Worm (Caenorhabditis elegans) whole organism, L1 larva: ENCODE results near the gene ent-4.

ENCODE experiments used
- C04F5.9 ChIP-seq: sonication (generic microtip); optimal IDR thresholded peaks from 2 replicates; lab custom pipeline; 2016; ENCODE audit warnings: missing genetic modification characterization, missing compliant biosample characterization
- C16A3.4 ChIP-seq: fragments of 150-350 bp; optimal IDR thresholded peaks from 2 replicates; lab custom pipeline; 2014; ENCODE audit warnings: missing biosample characterization, missing genetic modification characterization
- F16B12.6 ChIP-seq: fragments of 150-350 bp; optimal IDR thresholded peaks from 2 replicates; lab custom pipeline; 2014; ENCODE audit warnings: missing biosample characterization, missing genetic modification characterization
- Y116A8C.19 ChIP-seq: sonication (generic microtip); optimal IDR thresholded peaks from 2 replicates; lab custom pipeline; 2016; ENCODE audit warnings: missing compliant biosample characterization, missing genetic modification characterization, borderline replicate concordance
- blmp-1 ChIP-seq: fragments of 150-350 bp; optimal IDR thresholded peaks from 2 replicates; lab custom pipeline; 2014; ENCODE audit warnings: missing biosample characterization, missing genetic modification characterization
- ceh-8 ChIP-seq: fragments of 200-800 bp; sonication (Bioruptor generic); optimal IDR thresholded peaks from 2 replicates; lab custom pipeline; 2018; ENCODE audit warnings: mild to moderate bottlenecking, missing genetic modification characterization, moderate library complexity, missing compliant biosample characterization
- ceh-82 ChIP-seq, 3 experiments: fragments of 150-350 bp in 1 of 3; sonication (generic microtip) in 2 of 3; optimal IDR thresholded peaks; 2 replicates each; lab custom pipeline; 2014 to 2017; ENCODE audit warnings: missing biosample characterization in 3 of 3, missing genetic modification characterization in 3 of 3
- ceh-90 ChIP-seq: sonication (generic microtip); optimal IDR thresholded peaks from 2 replicates; lab custom pipeline; 2016; ENCODE audit warnings: missing genetic modification characterization, missing compliant biosample characterization
- dsc-1 ChIP-seq: sonication (generic microtip); optimal IDR thresholded peaks from 2 replicates; lab custom pipeline; 2016; ENCODE audit warnings: mild to moderate bottlenecking, missing genetic modification characterization, missing compliant biosample characterization
- efl-1 ChIP-seq, 4 experiments: fragments of 150-350 bp; optimal IDR thresholded peaks in 3 of 4; peaks in 1 of 4; 1 replicate in 1 of 4; 2 replicates in 3 of 4; lab custom pipeline; 2014; ENCODE audit warnings: missing biosample characterization in 2 of 4, missing genetic modification characterization in 2 of 4, missing genetic modification reagents in 2 of 4
- egl-27 ChIP-seq, 2 experiments: fragments of 150-350 bp in 1 of 2; sonication (generic microtip); optimal IDR thresholded peaks; 3 replicates each; lab custom pipeline; 2017 to 2018; ENCODE audit warnings: missing biosample characterization in 2 of 2, missing genetic modification characterization in 2 of 2, missing genetic modification reagents in 2 of 2
- elt-2 ChIP-seq: sonication (generic microtip); optimal IDR thresholded peaks from 2 replicates; lab custom pipeline; 2016; ENCODE audit warnings: missing genetic modification characterization, mild to moderate bottlenecking, inconsistent platforms, missing compliant biosample characterization, missing genetic modification reagents
- ets-5 ChIP-seq: fragments of 200-800 bp; sonication (Bioruptor generic); IDR thresholded peaks from 2 replicates; pipeline ENCODE4 v1.3.6; 2022; ENCODE audit warnings: missing genetic modification characterization, missing compliant biosample characterization
- fkh-10 ChIP-seq: sonication (generic microtip); optimal IDR thresholded peaks from 2 replicates; lab custom pipeline; 2017; ENCODE audit warnings: missing biosample characterization, missing genetic modification reagents, missing genetic modification characterization
- fkh-4 ChIP-seq: sonication (generic microtip); optimal IDR thresholded peaks from 2 replicates; lab custom pipeline; 2016; ENCODE audit warnings: missing compliant biosample characterization, missing genetic modification characterization, borderline replicate concordance
- fos-1 ChIP-seq: fragments of 150-350 bp; optimal IDR thresholded peaks from 2 replicates; lab custom pipeline; 2014; ENCODE audit warnings: missing biosample characterization, missing genetic modification characterization
- hlh-4 ChIP-seq: sonication (generic microtip); optimal IDR thresholded peaks from 2 replicates; lab custom pipeline; 2016; ENCODE audit warnings: mild to moderate bottlenecking, missing genetic modification characterization, missing compliant biosample characterization
- hpl-2 ChIP-seq: fragments of 150-350 bp; optimal IDR thresholded peaks from 2 replicates; lab custom pipeline; 2014; ENCODE audit warnings: missing biosample characterization, missing genetic modification reagents, missing genetic modification characterization
- irx-1 ChIP-seq: sonication (generic microtip); optimal IDR thresholded peaks from 2 replicates; lab custom pipeline; 2016; ENCODE audit warnings: missing genetic modification characterization, missing compliant biosample characterization
- isw-1 ChIP-seq: fragments of 200-800 bp; sonication (Bioruptor generic); IDR thresholded peaks from 2 replicates; pipeline ENCODE4 v1.3.6; 2022; ENCODE audit warnings: missing genetic modification characterization, missing compliant biosample characterization
- jun-1 ChIP-seq: fragments of 150-350 bp; optimal IDR thresholded peaks from 2 replicates; lab custom pipeline; 2014; ENCODE audit warnings: missing biosample characterization, missing genetic modification reagents, missing genetic modification characterization
- lin-13 ChIP-seq: fragments of 150-350 bp; optimal IDR thresholded peaks from 2 replicates; lab custom pipeline; 2014; ENCODE audit warnings: missing biosample characterization, missing genetic modification reagents, missing genetic modification characterization
- lin-14 ChIP-seq: fragments of 200-800 bp; sonication (Bioruptor generic); optimal IDR thresholded peaks from 2 replicates; lab custom pipeline; 2018; ENCODE audit warnings: mild to moderate bottlenecking, missing genetic modification characterization, moderate library complexity, missing compliant biosample characterization
- lin-15B ChIP-seq: fragments of 150-350 bp; sonication (generic microtip); optimal IDR thresholded peaks from 3 replicates; lab custom pipeline; 2014; ENCODE audit warnings: missing biosample characterization, missing genetic modification characterization
- lin-35 ChIP-seq, 2 experiments: fragments of 150-350 bp; optimal IDR thresholded peaks; 2 replicates each; lab custom pipeline; 2014; ENCODE audit warnings: missing biosample characterization in 2 of 2, missing genetic modification characterization in 2 of 2, missing genetic modification reagents in 2 of 2
- lin-39 ChIP-seq: fragments of 150-350 bp; optimal IDR thresholded peaks from 2 replicates; lab custom pipeline; 2014; ENCODE audit warnings: missing biosample characterization, missing genetic modification reagents, missing genetic modification characterization
- lir-3 ChIP-seq: sonication (generic microtip); optimal IDR thresholded peaks from 2 replicates; lab custom pipeline; 2016; ENCODE audit warnings: mild to moderate bottlenecking, missing genetic modification characterization, moderate library complexity, missing compliant biosample characterization; ENCODE audit not compliant: poor library complexity
- lsy-2 ChIP-seq, 2 experiments: fragments of 150-350 bp; optimal IDR thresholded peaks; 2 replicates each; lab custom pipeline; 2014; ENCODE audit warnings: missing biosample characterization in 2 of 2, missing genetic modification characterization in 2 of 2
- mab-9 ChIP-seq: fragments of 200-800 bp; sonication (Bioruptor generic); IDR thresholded peaks from 2 replicates; pipeline ENCODE4 v1.3.6; 2022; ENCODE audit warnings: missing genetic modification reagents, missing genetic modification characterization, missing compliant biosample characterization
- mdl-1 ChIP-seq, 2 experiments: fragments of 150-350 bp; optimal IDR thresholded peaks; 2 replicates each; lab custom pipeline; 2014 to 2017; ENCODE audit warnings: missing biosample characterization in 2 of 2, missing genetic modification characterization in 2 of 2, inconsistent platforms in 1 of 2
- mef-2 ChIP-seq: fragments of 150-350 bp; optimal IDR thresholded peaks from 2 replicates; lab custom pipeline; 2014; ENCODE audit warnings: missing biosample characterization, missing genetic modification characterization
- mep-1 ChIP-seq: fragments of 150-350 bp; optimal IDR thresholded peaks from 2 replicates; lab custom pipeline; 2014; ENCODE audit warnings: missing biosample characterization, missing genetic modification characterization
- nhr-11 ChIP-seq: fragments of 150-350 bp; optimal IDR thresholded peaks from 2 replicates; lab custom pipeline; 2014; ENCODE audit warnings: missing biosample characterization, missing genetic modification characterization
- nhr-20 ChIP-seq: sonication (generic microtip); optimal IDR thresholded peaks from 2 replicates; lab custom pipeline; 2016; ENCODE audit warnings: mild to moderate bottlenecking, missing genetic modification characterization, missing compliant biosample characterization
- nhr-237 ChIP-seq: fragments of 150-350 bp; optimal IDR thresholded peaks from 2 replicates; lab custom pipeline; 2014; ENCODE audit warnings: missing biosample characterization, missing genetic modification characterization
- nhr-47 ChIP-seq: sonication (generic microtip); optimal IDR thresholded peaks from 2 replicates; lab custom pipeline; 2016; ENCODE audit warnings: mild to moderate bottlenecking, missing genetic modification characterization, moderate library complexity, missing compliant biosample characterization
- nhr-76 ChIP-seq: sonication (generic microtip); optimal IDR thresholded peaks from 2 replicates; lab custom pipeline; 2017; ENCODE audit warnings: missing biosample characterization, missing genetic modification characterization
- nhr-85 ChIP-seq: sonication (generic microtip); peaks from one replicate; lab custom pipeline; 2016; ENCODE audit warnings: missing genetic modification characterization, inconsistent platforms, missing compliant biosample characterization
- nhr-90 ChIP-seq: sonication (generic microtip); optimal IDR thresholded peaks from 2 replicates; lab custom pipeline; 2016; ENCODE audit warnings: mild to moderate bottlenecking, missing genetic modification characterization, missing compliant biosample characterization; ENCODE audit not compliant: poor library complexity
- skn-1 ChIP-seq: fragments of 150-350 bp; optimal IDR thresholded peaks from 2 replicates; lab custom pipeline; 2014; ENCODE audit warnings: missing biosample characterization, missing genetic modification characterization
- snpc-4 ChIP-seq: fragments of 150-350 bp; optimal IDR thresholded peaks from 2 replicates; lab custom pipeline; 2014; ENCODE audit warnings: missing biosample characterization, missing genetic modification characterization
- sptf-1 ChIP-seq: fragments of 150-350 bp; optimal IDR thresholded peaks from 2 replicates; lab custom pipeline; 2014; ENCODE audit warnings: missing biosample characterization, missing genetic modification characterization
- tbx-2 ChIP-seq: sonication (generic microtip); optimal IDR thresholded peaks from 2 replicates; lab custom pipeline; 2016; ENCODE audit warnings: missing genetic modification characterization, missing compliant biosample characterization
- tlp-1 ChIP-seq: fragments of 150-350 bp; optimal IDR thresholded peaks from 2 replicates; lab custom pipeline; 2014; ENCODE audit warnings: missing biosample characterization, missing genetic modification characterization
- unc-130 ChIP-seq: fragments of 150-350 bp; optimal IDR thresholded peaks from 2 replicates; lab custom pipeline; 2017; ENCODE audit warnings: missing biosample characterization, missing genetic modification characterization, inconsistent platforms
- unc-30 ChIP-seq: sonication (generic microtip); optimal IDR thresholded peaks from 2 replicates; lab custom pipeline; 2017; ENCODE audit warnings: missing biosample characterization, missing genetic modification characterization
- unc-62 ChIP-seq: fragments of 150-350 bp; optimal IDR thresholded peaks from 2 replicates; lab custom pipeline; 2014; ENCODE audit warnings: missing biosample characterization, missing genetic modification reagents, missing genetic modification characterization
- unc-86 ChIP-seq: sonication (generic microtip); optimal IDR thresholded peaks from 2 replicates; lab custom pipeline; 2016; ENCODE audit warnings: missing genetic modification characterization, missing compliant biosample characterization
- unc-98 ChIP-seq: fragments of 200-800 bp; sonication (Bioruptor generic); IDR thresholded peaks from 2 replicates; pipeline ENCODE4 v1.3.6; 2022; ENCODE audit warnings: missing genetic modification characterization, missing compliant biosample characterization
- xbp-1 ChIP-seq: sonication (generic microtip); optimal IDR thresholded peaks from 2 replicates; lab custom pipeline; 2016; ENCODE audit warnings: missing genetic modification characterization, missing compliant biosample characterization
- zag-1 ChIP-seq: fragments of 150-350 bp; optimal IDR thresholded peaks from 2 replicates; lab custom pipeline; 2014; ENCODE audit warnings: missing biosample characterization, missing genetic modification characterization
- zip-4 ChIP-seq: fragments of 200-800 bp; sonication (Bioruptor generic); optimal IDR thresholded peaks from 2 replicates; lab custom pipeline; 2018; ENCODE audit warnings: mild to moderate bottlenecking, missing genetic modification characterization, moderate library complexity, missing compliant biosample characterization
- ztf-11 ChIP-seq, 2 experiments: sonication (generic microtip); optimal IDR thresholded peaks; 2 replicates each; lab custom pipeline; 2016 to 2017; ENCODE audit warnings: missing genetic modification characterization in 2 of 2, missing biosample characterization in 1 of 2, missing compliant biosample characterization in 1 of 2
- ztf-4 ChIP-seq: fragments of 150-350 bp; optimal IDR thresholded peaks from 2 replicates; lab custom pipeline; 2014; ENCODE audit warnings: missing biosample characterization, missing genetic modification characterization

The ent-4 gene

DNA sequence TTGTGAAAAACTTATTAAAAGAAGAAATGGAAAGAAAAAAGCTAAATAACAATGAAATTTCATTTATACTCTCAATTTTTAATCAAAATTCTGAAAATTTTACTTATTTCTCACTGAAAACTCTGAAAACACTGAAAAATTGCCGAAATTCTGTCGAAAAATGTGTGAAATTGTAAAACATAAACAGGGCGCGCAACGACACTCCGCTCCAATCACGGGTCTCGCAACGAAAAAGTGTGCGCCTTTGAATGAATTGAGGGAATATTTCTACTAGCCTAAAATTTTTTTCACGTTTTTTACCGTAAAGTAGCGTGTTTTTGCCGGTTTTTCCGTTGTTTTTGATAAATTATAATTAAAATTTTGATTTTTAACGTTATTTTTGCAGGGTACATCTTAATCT, 50.8 kb downstream of the ent-4 start, which contains the start of gene rpl-18:
TSS of gene rpl-18 (plus strand) at position 386 of the 400 bp plus-strand sequence.
- peak; percentile 81 to 85 for TF ChIP-seq efl-1 (optimal IDR thresholded peaks at IDR 0.05; lab: Kevin White, UChicago)
- TF ChIP-seq efl-1 (GFP tag; optimal IDR thresholded peaks at IDR 0.05 in 1 of 2; lab: Kevin White, UChicago) = peak; percentile 77 to 96
- peak; percentile 29 for TF ChIP-seq lin-39
- TF ChIP-seq sptf-1 (tag; lab: Kevin White, UChicago) = no peak
- TF ChIP-seq ets-5 (GFP tag; lab: Robert Waterston, UW) = no peak
- no peak for TF ChIP-seq zag-1 (tag; lab: Kevin White, UChicago)
- TF ChIP-seq mep-1 (tag; lab: Kevin White, UChicago) = peak; percentile 85
- TF ChIP-seq nhr-20 = peak; percentile 73
- TF ChIP-seq ztf-4 (tag; lab: Kevin White, UChicago) = no peak
- TF ChIP-seq tbx-2 (tag; lab: Kevin White, UChicago) = peak; percentile 72
- TF ChIP-seq snpc-4 (tag; lab: Kevin White, UChicago) = peak; percentile 42
- TF ChIP-seq zip-4 (GFP tag; lab: Kevin White, UChicago) = no peak
- peak; percentile 79 for TF ChIP-seq nhr-47 (tag; lab: Kevin White, UChicago)
- no peak for TF ChIP-seq Y116A8C.19 (tag; lab: Kevin White, UChicago)
- TF ChIP-seq C16A3.4 = peak; percentile 83
- peak; percentile 95 for TF ChIP-seq lin-15B (tag; lab: Kevin White, UChicago)
- peak; percentile 66 for TF ChIP-seq F16B12.6 (tag; lab: Kevin White, UChicago)
- TF ChIP-seq C04F5.9 (tag; lab: Kevin White, UChicago) = no peak
- TF ChIP-seq skn-1 (tag; lab: Kevin White, UChicago) = peak; percentile 82
- peak; percentile 80 for TF ChIP-seq xbp-1
- TF ChIP-seq jun-1 (tag; lab: Kevin White, UChicago) = peak; percentile 50
- TF ChIP-seq unc-86 (tag; lab: Kevin White, UChicago) = peak; percentile 54
- TF ChIP-seq isw-1 (GFP tag; lab: Robert Waterston, UW) = peak; percentile 65
- peak; percentile 57 for TF ChIP-seq blmp-1 (tag; lab: Kevin White, UChicago)
- no peak for TF ChIP-seq ceh-8 (GFP tag; lab: Kevin White, UChicago)
- peak; percentile 59 for TF ChIP-seq irx-1
- TF ChIP-seq lir-3 = no peak
- TF ChIP-seq nhr-11 (tag; lab: Kevin White, UChicago) = no peak
- no peak for TF ChIP-seq ztf-11 (tag; optimal IDR thresholded peaks at IDR 0.05; lab: Kevin White, UChicago)
- no peak for TF ChIP-seq egl-27 (tag; optimal IDR thresholded peaks at IDR 0.05; lab: Kevin White, UChicago)
- TF ChIP-seq mdl-1 (tag; optimal IDR thresholded peaks at IDR 0.05; lab: Kevin White, UChicago) = peak in 1 of 2 experiments; percentile 69
- peak; percentile 80 to 90 for TF ChIP-seq lin-35 (GFP tag; optimal IDR thresholded peaks at IDR 0.05; lab: Kevin White, UChicago)
- peak; percentile 67 for TF ChIP-seq nhr-90 (tag; lab: Kevin White, UChicago)
- TF ChIP-seq hlh-4 (tag; lab: Kevin White, UChicago) = no peak
- no peak for TF ChIP-seq unc-98 (GFP tag; lab: Robert Waterston, UW)
- peak; percentile 72 for TF ChIP-seq nhr-85
- peak; percentile 53 for TF ChIP-seq dsc-1 (tag; lab: Kevin White, UChicago)
- TF ChIP-seq lsy-2 (tag; optimal IDR thresholded peaks at IDR 0.05; lab: Kevin White, UChicago) = peak; percentile 88 to 94
- peak; percentile 39 to 86 (median 64) for TF ChIP-seq ceh-82 (tag; optimal IDR thresholded peaks at IDR 0.05; lab: Kevin White, UChicago)
- TF ChIP-seq tlp-1 (tag; lab: Kevin White, UChicago) = no peak
- no peak for TF ChIP-seq mab-9 (GFP tag; lab: Robert Waterston, UW)
- TF ChIP-seq unc-62 (GFP tag; lab: Kevin White, UChicago) = no peak
- TF ChIP-seq lin-14 (GFP tag; lab: Kevin White, UChicago) = no peak
- TF ChIP-seq lin-13 = peak; percentile 76
- TF ChIP-seq elt-2 (tag; lab: Kevin White, UChicago) = peak; percentile 6
- peak; percentile 91 for TF ChIP-seq unc-130 (tag; lab: Kevin White, UChicago)
- TF ChIP-seq ceh-90 (tag; lab: Kevin White, UChicago) = no peak
- no peak for TF ChIP-seq nhr-76 (tag; lab: Kevin White, UChicago)
- no peak for TF ChIP-seq unc-30 (tag; lab: Kevin White, UChicago)
- TF ChIP-seq nhr-237 (tag; lab: Kevin White, UChicago) = peak; percentile 38
- no peak for TF ChIP-seq hpl-2 (GFP tag; lab: Kevin White, UChicago)
- TF ChIP-seq fos-1 = peak; percentile 49
- peak; percentile 48 for TF ChIP-seq fkh-10 (GFP tag; lab: Kevin White, UChicago)
- TF ChIP-seq fkh-4 (tag; lab: Kevin White, UChicago) = no peak
- TF ChIP-seq mef-2 (tag; lab: Kevin White, UChicago) = no peak
